Fruit fly (Drosophila melanogaster): ENCODE measurements around the gene Nepl4.

DNA sequence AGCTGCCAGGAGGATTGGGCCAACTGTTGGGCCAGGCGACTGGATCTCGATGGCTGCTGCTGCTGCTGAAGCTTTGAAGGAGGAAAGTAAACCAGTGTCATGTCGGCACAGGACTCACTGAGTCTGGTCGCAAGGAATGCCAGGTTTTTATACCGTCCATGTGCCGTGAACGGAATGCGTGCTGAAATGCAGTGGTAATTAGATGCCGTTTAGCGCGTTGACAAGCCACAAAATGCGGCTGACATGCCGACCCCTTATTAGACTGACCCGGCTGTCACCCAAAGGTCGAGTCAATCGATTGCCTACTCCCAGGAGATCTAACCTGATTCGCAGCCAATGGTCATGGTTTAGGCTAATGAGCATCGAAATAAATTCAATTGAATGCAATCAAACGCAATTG is 13.5 kb upstream of the Nepl4 start, which contains the start of gene ppk7:
- TF ChIP-seq CG8301 (tag; optimal IDR thresholded peaks at IDR 0.05): no peak
- no peak for TF ChIP-seq Snoo (tag; optimal IDR thresholded peaks at IDR 0.05)
- no peak for TF ChIP-seq gl (tag; optimal IDR thresholded peaks at IDR 0.05)
- no peak for TF ChIP-seq Pif1A (GFP tag; optimal IDR thresholded peaks at IDR 0.05)
- TF ChIP-seq Pif1B (GFP tag; optimal IDR thresholded peaks at IDR 0.05): no peak
- TF ChIP-seq CG32121 (GFP tag; IDR thresholded peaks at IDR 0.05): no peak
- TF ChIP-seq CG34367 (tag; optimal IDR thresholded peaks at IDR 0.05): no peak

Measured in whole organism, pupa.